Worm (Caenorhabditis elegans): Measurements from ENCODE around the gene pqn-53.

DNA sequence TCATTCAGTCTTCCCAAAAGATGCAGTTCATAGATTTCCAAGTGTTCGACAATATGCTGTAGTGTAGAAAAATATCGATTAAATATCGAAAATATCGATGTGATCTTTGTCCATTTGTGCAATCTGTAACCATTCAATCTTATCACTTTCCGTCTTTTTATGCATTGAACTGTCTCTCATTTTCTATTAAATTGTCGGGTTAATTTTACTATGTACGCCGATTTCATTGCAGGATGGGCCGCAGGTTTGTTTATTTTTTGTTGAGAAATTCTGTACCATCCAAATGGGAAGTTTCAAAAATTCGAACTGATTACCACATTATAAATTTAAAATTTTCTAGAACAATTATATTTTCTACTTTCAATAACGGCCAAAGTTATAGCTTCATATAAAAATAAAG lies 19.0 kb upstream of the pqn-53 start, which contains the start of gene R07B7.8:
- TF ChIP-seq lsy-2 (tag; optimal IDR thresholded peaks at IDR 0.05) (no peak), flh-1 (GFP tag; optimal IDR thresholded peaks at IDR 0.05) (no peak), ham-2 (GFP tag; optimal IDR thresholded peaks at IDR 0.05) (no peak), snpc-4 (tag; optimal IDR thresholded peaks at IDR 0.05) (no peak)
